Fruit fly (Drosophila melanogaster) whole organism, embryonic: ENCODE measurements around the gene CG32448.
A peak's percentile ranks its signal among the peaks of the same experiment; 100 is the strongest.

Experiments used
- Aef1 ChIP-seq: fragments of 200-800 bp; sonication (Bioruptor generic); IDR thresholded peaks from 3 replicates; pipeline ENCODE4 v1.3.6; 2022; ENCODE audit warnings: missing biosample characterization, missing genetic modification characterization
- Asciz ChIP-seq: fragments of 200-800 bp; sonication (Bioruptor generic); optimal IDR thresholded peaks from 2 replicates; lab custom pipeline; 2017; ENCODE audit warnings: missing biosample characterization, mild to moderate bottlenecking, missing genetic modification characterization, missing genetic modification reagents
- B-H1 ChIP-seq: fragments of 200-800 bp; sonication (Bioruptor generic); IDR thresholded peaks from 3 replicates; pipeline ENCODE4 v1.3.6; 2022; ENCODE audit warnings: missing biosample characterization, missing genetic modification characterization
- CG10209 ChIP-seq: fragments of 200-800 bp; sonication (Bioruptor generic); optimal IDR thresholded peaks from 3 replicates; lab custom pipeline; 2017; ENCODE audit warnings: missing biosample characterization, mild to moderate bottlenecking, missing genetic modification characterization, missing genetic modification reagents
- CG11093 ChIP-seq: fragments of 200-800 bp; sonication (Bioruptor generic); IDR thresholded peaks from 3 replicates; pipeline ENCODE4 v1.3.6; 2022; ENCODE audit warnings: missing biosample characterization, missing genetic modification characterization
- CG11560 ChIP-seq: fragments of 200-800 bp; sonication (Bioruptor generic); IDR thresholded peaks from 3 replicates; pipeline ENCODE4 v1.3.6; 2022; ENCODE audit warnings: missing biosample characterization, missing genetic modification characterization
- CG1832 ChIP-seq: fragments of 200-800 bp; sonication (Bioruptor generic); optimal IDR thresholded peaks from 2 replicates; lab custom pipeline; 2017; ENCODE audit warnings: missing biosample characterization, mild to moderate bottlenecking, missing genetic modification characterization, inconsistent platforms
- CG2889 ChIP-seq: fragments of 200-800 bp; sonication (Bioruptor generic); IDR thresholded peaks from 3 replicates; pipeline ENCODE4 v1.3.6; 2022; ENCODE audit warnings: missing biosample characterization, missing genetic modification characterization
- CG33213 ChIP-seq: fragments of 200-800 bp; sonication (Bioruptor generic); optimal IDR thresholded peaks from 3 replicates; lab custom pipeline; 2016; ENCODE audit warnings: missing biosample characterization, missing genetic modification characterization
- CG7372 ChIP-seq: fragments of 200-800 bp; sonication (Bioruptor generic); IDR thresholded peaks from 2 replicates; pipeline ENCODE4 v1.3.6; 2022; ENCODE audit warnings: missing biosample characterization, missing genetic modification characterization
- CG8089 ChIP-seq: fragments of 200-800 bp; sonication (Bioruptor generic); optimal IDR thresholded peaks from 3 replicates; lab custom pipeline; 2016; ENCODE audit warnings: missing biosample characterization, missing genetic modification characterization
- Dref ChIP-seq: fragments of 200-800 bp; sonication (Bioruptor generic); IDR thresholded peaks from 2 replicates; pipeline ENCODE4 v1.3.6; 2022; ENCODE audit warnings: missing biosample characterization, missing genetic modification characterization
- Drgx ChIP-seq: fragments of 200-800 bp; sonication (Bioruptor generic); IDR thresholded peaks from 2 replicates; pipeline ENCODE4 v1.3.6; 2022; ENCODE audit warnings: missing biosample characterization, missing genetic modification characterization
- ERR ChIP-seq: fragments of 200-800 bp; sonication (Bioruptor generic); optimal IDR thresholded peaks from 2 replicates; lab custom pipeline; 2016; ENCODE audit warnings: missing biosample characterization, missing genetic modification characterization
- Elba2 ChIP-seq: fragments of 200-800 bp; sonication (Bioruptor generic); optimal IDR thresholded peaks from 3 replicates; lab custom pipeline; 2016; ENCODE audit warnings: missing biosample characterization, missing genetic modification characterization
- Ets65A ChIP-seq: fragments of 200-800 bp; sonication (Bioruptor generic); peaks from one replicate; lab custom pipeline; 2016; ENCODE audit warnings: missing biosample characterization, missing genetic modification characterization
- GATAe ChIP-seq: fragments of 200-800 bp; sonication (Bioruptor generic); conservative IDR thresholded peaks from 2 replicates; pipeline ENCODE4 v1.3.6; 2022; ENCODE audit warnings: missing biosample characterization, missing genetic modification characterization
- Hr39 ChIP-seq: fragments of >200 bp; optimal IDR thresholded peaks from 2 replicates; lab custom pipeline; 2017
- Mad ChIP-seq: fragments of 200-800 bp; sonication (Bioruptor generic); optimal IDR thresholded peaks from 2 replicates; lab custom pipeline; 2016; ENCODE audit warnings: missing biosample characterization, missing genetic modification characterization
- Med ChIP-seq: fragments of 200-800 bp; sonication (Bioruptor generic); peaks from one replicate; lab custom pipeline; 2016; ENCODE audit warnings: missing biosample characterization, missing genetic modification characterization, mild to moderate bottlenecking, inconsistent platforms, moderate library complexity
- Trl ChIP-seq, 3 experiments: fragments of >200 bp in 2 of 3; fragments of 200-800 bp in 1 of 3; sonication (Bioruptor generic) in 1 of 3; optimal IDR thresholded peaks; 2 replicates in 1 of 3; 3 replicates in 2 of 3; lab custom pipeline; 2016 to 2017; ENCODE audit warnings: missing biosample characterization in 1 of 3, missing genetic modification characterization in 1 of 3
- bowl ChIP-seq: fragments of 200-800 bp; sonication (Bioruptor generic); IDR thresholded peaks from 2 replicates; pipeline ENCODE4 v1.3.6; 2022; ENCODE audit warnings: missing biosample characterization, missing genetic modification characterization
- crol ChIP-seq: fragments of 200-800 bp; sonication (Bioruptor generic); IDR thresholded peaks from 2 replicates; pipeline ENCODE4 v1.3.6; 2022; ENCODE audit warnings: missing biosample characterization, missing genetic modification characterization
- crp ChIP-seq, 2 experiments: fragments of 200-800 bp; sonication (Bioruptor generic); optimal IDR thresholded peaks; 2 replicates in 1 of 2; 3 replicates in 1 of 2; lab custom pipeline; 2017; ENCODE audit warnings: missing biosample characterization in 2 of 2, missing genetic modification characterization in 2 of 2, mild to moderate bottlenecking in 1 of 2, moderate library complexity in 1 of 2
- gcm ChIP-seq: fragments of 200-800 bp; sonication (Bioruptor generic); optimal IDR thresholded peaks from 2 replicates; lab custom pipeline; 2019; ENCODE audit warnings: missing biosample characterization, mild to moderate bottlenecking, missing genetic modification characterization, moderate library complexity
- lov ChIP-seq, 2 experiments: fragments of 200-800 bp in 1 of 2; fragments of >200 bp in 1 of 2; sonication (Bioruptor generic) in 1 of 2; IDR thresholded peaks in 1 of 2; optimal IDR thresholded peaks in 1 of 2; 2 replicates in 1 of 2; 3 replicates in 1 of 2; pipeline versions ENCODE4 v1.3.6 to Lab custom; 2017 to 2022; ENCODE audit warnings: missing biosample characterization in 1 of 2, missing genetic modification characterization in 1 of 2
- nau ChIP-seq: fragments of 200-800 bp; sonication (Bioruptor generic); optimal IDR thresholded peaks from 3 replicates; lab custom pipeline; 2017; ENCODE audit warnings: missing biosample characterization, mild to moderate bottlenecking, missing genetic modification characterization, missing genetic modification reagents
- odd ChIP-seq: fragments of 200-800 bp; sonication (Bioruptor generic); optimal IDR thresholded peaks from 2 replicates; lab custom pipeline; 2017; ENCODE audit warnings: missing biosample characterization, mild to moderate bottlenecking, missing genetic modification characterization
- pita ChIP-seq: fragments of 200-800 bp; sonication (Bioruptor generic); optimal IDR thresholded peaks from 2 replicates; lab custom pipeline; 2017; ENCODE audit warnings: missing biosample characterization, mild to moderate bottlenecking, missing genetic modification characterization
- pzg ChIP-seq: fragments of 200-800 bp; sonication (Bioruptor generic); optimal IDR thresholded peaks from 3 replicates; lab custom pipeline; 2018; ENCODE audit warnings: missing biosample characterization, mild to moderate bottlenecking, missing genetic modification characterization, moderate library complexity
- seq ChIP-seq: fragments of 200-800 bp; sonication (Bioruptor generic); IDR thresholded peaks from 2 replicates; pipeline ENCODE4 v1.3.6; 2022; ENCODE audit warnings: missing biosample characterization, missing genetic modification characterization
- sisA ChIP-seq: fragments of 200-800 bp; sonication (Bioruptor generic); IDR thresholded peaks from 2 replicates; pipeline ENCODE4 v1.3.6; 2022; ENCODE audit warnings: missing biosample characterization, missing genetic modification characterization
- tap ChIP-seq: fragments of 200-800 bp; optimal IDR thresholded peaks from 3 replicates; lab custom pipeline; 2019; ENCODE audit warnings: missing biosample characterization, mild to moderate bottlenecking, missing genetic modification characterization, moderate library complexity
- tll ChIP-seq, 2 experiments: fragments of 200-800 bp in 1 of 2; fragments of >200 bp in 1 of 2; sonication (Bioruptor generic) in 1 of 2; optimal IDR thresholded peaks; 2 replicates each; lab custom pipeline; 2017 to 2019; ENCODE audit warnings: missing biosample characterization in 2 of 2, missing genetic modification characterization in 2 of 2, mild to moderate bottlenecking in 1 of 2, moderate library complexity in 1 of 2
- wor ChIP-seq: fragments of 200-800 bp; sonication (Bioruptor generic); IDR thresholded peaks from 2 replicates; pipeline ENCODE4 v1.3.6; 2022; ENCODE audit warnings: missing biosample characterization, missing genetic modification characterization
- z ChIP-seq: fragments of 200-800 bp; sonication (Bioruptor generic); IDR thresholded peaks from 3 replicates; pipeline ENCODE4 v1.3.6; 2022; ENCODE audit warnings: missing biosample characterization, missing genetic modification characterization
- zen ChIP-seq: fragments of 200-800 bp; sonication (Bioruptor generic); optimal IDR thresholded peaks from 3 replicates; lab custom pipeline; 2018; ENCODE audit warnings: missing biosample characterization, mild to moderate bottlenecking, missing genetic modification characterization, moderate library complexity

CG32448 gene

DNA sequence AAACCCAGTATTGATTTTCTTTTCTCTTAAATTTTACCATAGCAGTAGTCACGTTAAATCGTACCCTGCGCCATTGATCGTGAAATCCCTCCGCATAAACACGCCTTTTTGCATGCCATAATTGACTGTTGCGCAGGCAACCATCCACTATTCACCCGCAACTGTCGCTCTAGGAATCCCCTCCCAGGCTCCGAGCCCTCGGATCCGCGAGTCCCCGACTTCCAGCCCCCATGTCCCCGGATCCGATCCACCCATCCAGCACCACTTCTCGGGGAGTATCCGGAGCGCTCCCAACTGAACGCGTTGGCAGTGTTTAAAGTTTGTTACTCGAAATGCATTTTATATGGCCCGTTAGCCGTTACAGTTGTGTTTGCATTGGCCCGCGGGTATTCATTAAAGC, 20.0 kb upstream of the CG32448 start:
- TF ChIP-seq CG11093 (GFP tag; lab: Robert Waterston, UW) (no peak), Hr39 (lab: Kevin White, UChicago) (peak; percentile 14), Ets65A (GFP tag; lab: Kevin White, UChicago) (peak; percentile 52)
- TF ChIP-seq, all 482 proteins: peak for 2

dm6 chr3L:21846591-21846990, 18.3 kb upstream of the CG32448 start:
- TF ChIP-seq Drgx (GFP tag; lab: Robert Waterston, UW), result peak; percentile 59; the same call in 1 of the 2 replicates
- TF ChIP-seq CG33213, result no peak

DNA sequence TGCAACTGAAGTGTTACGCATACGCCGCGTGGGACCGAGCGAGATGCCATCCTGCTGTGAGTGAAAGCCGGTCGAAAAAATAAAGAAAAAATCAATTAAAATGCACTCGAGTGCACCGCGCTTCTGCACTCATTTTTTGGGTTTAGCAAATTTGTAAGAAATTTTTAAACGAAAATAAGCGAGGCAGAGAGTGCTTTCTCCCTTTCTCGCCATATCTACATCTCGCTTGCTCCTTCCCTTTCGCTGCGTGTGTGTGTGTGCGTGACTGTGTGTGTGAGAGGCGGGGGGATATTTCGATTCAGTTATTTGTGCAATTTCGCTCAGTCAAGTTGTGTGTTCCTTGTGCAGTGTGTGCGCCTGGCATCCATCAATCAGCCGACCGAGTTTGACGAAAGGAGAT, 16.2 kb upstream of the CG32448 start, which contains the start of gene mub:
Gene mub (plus strand): TSS at position 301 of the 400 bp plus-strand sequence.
- TF ChIP-seq CG8089 (GFP tag; lab: Kevin White, UChicago) (no peak), CG11560 (0 out of 3 replicates have a peak, but pooled peaks have one; percentile 29), CG7372 (peak; percentile 45; the same call in 1 of the 2 replicates), GATAe (GFP tag; lab: Robert Waterston, UW) (no peak), bowl (GFP tag; lab: Robert Waterston, UW) (no peak), tap (no peak), gcm (GFP tag; lab: Kevin White, UChicago) (no peak), pita (GFP tag; lab: Kevin White, UChicago) (no peak)

DNA sequence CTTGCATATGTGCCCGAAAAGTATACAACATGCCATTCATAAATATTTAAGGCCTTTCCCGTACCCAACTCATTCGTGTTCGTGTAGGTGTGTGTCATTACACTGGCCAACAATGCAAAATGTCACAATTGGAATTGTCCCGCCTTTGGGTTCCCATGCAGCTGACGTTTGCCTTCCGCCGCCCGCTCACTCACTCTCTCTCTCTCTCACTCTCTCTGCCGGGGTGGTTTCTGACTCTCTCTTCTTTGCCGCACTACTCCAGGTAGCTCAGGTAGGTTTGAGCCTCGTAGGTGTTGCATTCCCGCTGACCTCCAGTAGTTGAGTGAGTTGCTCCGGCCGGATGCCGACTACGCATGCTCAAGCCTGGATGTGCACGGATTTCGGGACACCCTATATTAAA, 15.0 kb upstream of the CG32448 start:
- TF ChIP-seq CG1832 (peak; percentile 29), odd (no peak), B-H1 (GFP tag; lab: Robert Waterston, UW) (no peak), sisA (GFP tag; lab: Robert Waterston, UW) (no peak), tll (GFP tag; optimal IDR thresholded peaks at IDR 0.05; lab: Kevin White, UChicago) (peak in 1 of 2 experiments; percentile 79), Mad (GFP tag; lab: Kevin White, UChicago) (no peak), Med (GFP tag; lab: Kevin White, UChicago) (peak; percentile 30), ERR (GFP tag; lab: Kevin White, UChicago) (no peak), z (GFP tag; lab: Robert Waterston, UW) (peak; percentile 92), Dref (GFP tag; lab: Robert Waterston, UW) (0 out of 2 replicates have a peak, but pooled peaks have one; percentile 11), wor (GFP tag; lab: Robert Waterston, UW) (no peak), pzg (GFP tag; lab: Kevin White, UChicago) (no peak), Aef1 (GFP tag; lab: Robert Waterston, UW) (no peak), Asciz (no peak), crp (GFP tag; optimal IDR thresholded peaks at IDR 0.05; lab: Kevin White, UChicago) (no peak), Elba2 (GFP tag; lab: Kevin White, UChicago) (peak; percentile 93), crol (0 out of 2 replicates have a peak, but pooled peaks have one; percentile 8), seq (GFP tag; lab: Robert Waterston, UW) (peak; percentile 49; the same call in 1 of the 2 replicates), zen (tag; lab: Kevin White, UChicago) (peak; percentile 3), CG7372 (no peak), CG8089 (GFP tag; lab: Kevin White, UChicago) (no peak), CG2889 (0 out of 3 replicates have a peak, but pooled peaks have one; percentile 30), CG10209 (no peak), nau (no peak), lov (optimal IDR thresholded peaks at IDR 0.05; lab: Kevin White, UChicago) (no peak), lov (GFP tag; IDR thresholded peaks at IDR 0.05; lab: Robert Waterston, UW) (0 out of 3 replicates have a peak, but pooled peaks have one; percentile 13), Trl (optimal IDR thresholded peaks at IDR 0.05; lab: Kevin White, UChicago) (peak; percentile 53 to 78), Trl (GFP tag; optimal IDR thresholded peaks at IDR 0.05; lab: Kevin White, UChicago) (no peak)
